Worm (Caenorhabditis elegans) whole organism, late embryonic: ENCODE measurements around the gene C31E10.6.

Source experiments
- ama-1 ChIP-seq: fragments of 150-350 bp; optimal IDR thresholded peaks from 2 replicates; lab custom pipeline; 2014
- ceh-45 ChIP-seq: fragments of 200-800 bp; sonication (Bioruptor generic); IDR thresholded peaks from 2 replicates; pipeline ENCODE4 v1.3.6; 2022; ENCODE audit warnings: missing genetic modification reagents, missing genetic modification characterization, missing compliant biosample characterization
- eyg-1 ChIP-seq: sonication (generic microtip); optimal IDR thresholded peaks from 2 replicates; lab custom pipeline; 2016; ENCODE audit warnings: missing genotype, missing genetic modification characterization, missing compliant biosample characterization
- lim-6 ChIP-seq: sonication (generic microtip); optimal IDR thresholded peaks from 2 replicates; lab custom pipeline; 2016; ENCODE audit warnings: missing genetic modification characterization, missing compliant biosample characterization
- mec-3 ChIP-seq: sonication (generic microtip); optimal IDR thresholded peaks from 2 replicates; lab custom pipeline; 2016; ENCODE audit warnings: borderline replicate concordance, missing genetic modification characterization, missing compliant biosample characterization
- nhr-11 ChIP-seq: fragments of 150-350 bp; optimal IDR thresholded peaks from 2 replicates; lab custom pipeline; 2014; ENCODE audit warnings: missing biosample characterization, missing genetic modification characterization
- sox-4 ChIP-seq: sonication (generic microtip); optimal IDR thresholded peaks from 2 replicates; lab custom pipeline; 2017; ENCODE audit warnings: mild to moderate bottlenecking, missing genetic modification characterization, inconsistent platforms, missing compliant biosample characterization
- tbx-2 ChIP-seq: sonication (generic microtip); optimal IDR thresholded peaks from 2 replicates; lab custom pipeline; 2016; ENCODE audit warnings: missing genetic modification characterization, missing compliant biosample characterization
- unc-55 ChIP-seq: sonication (generic microtip); optimal IDR thresholded peaks from 2 replicates; lab custom pipeline; 2017; ENCODE audit warnings: missing biosample characterization, missing genetic modification reagents, missing genetic modification characterization

DNA sequence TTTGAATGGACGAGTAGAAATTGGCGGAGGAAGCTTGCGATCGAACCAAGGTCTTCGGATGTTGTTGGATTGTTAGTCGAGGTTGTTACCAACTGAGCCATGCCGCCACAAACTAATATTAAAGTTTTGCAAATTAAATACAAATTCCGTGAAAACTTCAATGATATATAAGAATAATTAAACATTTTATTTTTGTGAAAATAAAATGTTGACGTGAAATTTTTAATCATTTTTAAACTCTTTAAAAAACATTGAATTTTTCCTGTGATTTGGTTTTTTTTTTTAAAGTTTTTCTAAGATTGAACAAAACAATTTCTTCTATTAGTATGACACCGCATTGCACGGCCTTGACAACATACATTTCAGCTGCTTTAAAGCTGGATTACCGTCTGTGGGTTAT, 5.5 kb upstream of the C31E10.6 start, which contains the start of gene C31E10.11:
- no peak for TF ChIP-seq mec-3 (tag; lab: Kevin White, UChicago)
- TF ChIP-seq ceh-45 (GFP tag; lab: Robert Waterston, UW), result no peak
- TF ChIP-seq nhr-11, result no peak
- TF ChIP-seq unc-55, result no peak
- no peak for TF ChIP-seq sox-4 (tag; lab: Kevin White, UChicago)
- TF ChIP-seq ama-1, result no peak
- TF ChIP-seq tbx-2 (tag; lab: Kevin White, UChicago), result no peak
- no peak for TF ChIP-seq lim-6
- TF ChIP-seq eyg-1 (tag; lab: Kevin White, UChicago), result no peak
